Worm (Caenorhabditis elegans) whole organism, early embryonic: ENCODE results near the gene C08F11.1.

Source experiments
- B0310.2 ChIP-seq: sonication (generic microtip); optimal IDR thresholded peaks from 2 replicates; lab custom pipeline; 2016; ENCODE audit warnings: mild to moderate bottlenecking, missing genetic modification characterization, missing compliant biosample characterization
- F13C5.2 ChIP-seq: sonication (generic microtip); optimal IDR thresholded peaks from 2 replicates; lab custom pipeline; 2017; ENCODE audit warnings: mild to moderate bottlenecking, missing genetic modification characterization, inconsistent platforms, missing compliant biosample characterization
- aly-1 ChIP-seq: sonication (generic microtip); optimal IDR thresholded peaks from 2 replicates; lab custom pipeline; 2016; ENCODE audit warnings: missing genetic modification characterization, missing compliant biosample characterization
- ama-1 ChIP-seq: fragments of 150-350 bp; optimal IDR thresholded peaks from 2 replicates; lab custom pipeline; 2014
- ceh-13 ChIP-seq: fragments of 200-800 bp; sonication (Bioruptor generic); optimal IDR thresholded peaks from 2 replicates; lab custom pipeline; 2018; ENCODE audit warnings: mild to moderate bottlenecking, missing genetic modification characterization, missing compliant biosample characterization
- ceh-36 ChIP-seq: sonication (generic microtip); optimal IDR thresholded peaks from 2 replicates; lab custom pipeline; 2016; ENCODE audit warnings: missing genetic modification characterization, inconsistent platforms, missing compliant biosample characterization
- ets-7 ChIP-seq: sonication (generic microtip); optimal IDR thresholded peaks from 2 replicates; lab custom pipeline; 2016; ENCODE audit warnings: missing genotype, missing genetic modification characterization, missing compliant biosample characterization
- flt-1 ChIP-seq: fragments of 200-800 bp; sonication (Bioruptor generic); IDR thresholded peaks from 2 replicates; pipeline ENCODE4 v1.3.6; 2022; ENCODE audit warnings: missing genetic modification characterization, missing compliant biosample characterization
- hmbx-1 ChIP-seq: sonication (generic microtip); optimal IDR thresholded peaks from 2 replicates; lab custom pipeline; 2016; ENCODE audit warnings: mild to moderate bottlenecking, missing genetic modification characterization, missing compliant biosample characterization
- hmg-4 ChIP-seq: fragments of 200-800 bp; sonication (Bioruptor generic); optimal IDR thresholded peaks from 2 replicates; lab custom pipeline; 2018; ENCODE audit warnings: mild to moderate bottlenecking, missing genetic modification characterization, missing compliant biosample characterization
- hnd-1 ChIP-seq: sonication (generic microtip); optimal IDR thresholded peaks from 2 replicates; lab custom pipeline; 2016; ENCODE audit warnings: missing genetic modification characterization, missing compliant biosample characterization
- pes-1 ChIP-seq: fragments of 200-800 bp; sonication (Bioruptor generic); IDR thresholded peaks from 2 replicates; pipeline ENCODE4 v1.3.6; 2022; ENCODE audit warnings: missing genetic modification reagents, missing genetic modification characterization, missing compliant biosample characterization
- scrt-1 ChIP-seq: fragments of 200-800 bp; sonication (Bioruptor generic); IDR thresholded peaks from 2 replicates; pipeline ENCODE4 v1.3.6; 2022; ENCODE audit warnings: missing genetic modification characterization, missing compliant biosample characterization
- sea-1 ChIP-seq: fragments of 200-800 bp; sonication (Bioruptor generic); conservative IDR thresholded peaks from 2 replicates; pipeline ENCODE4 v1.3.6; 2022; ENCODE audit warnings: missing genetic modification characterization, missing compliant biosample characterization
- tbx-11 ChIP-seq: fragments of 200-800 bp; sonication (Bioruptor generic); IDR thresholded peaks from 2 replicates; pipeline ENCODE4 v1.3.6; 2022; ENCODE audit warnings: missing genetic modification characterization, missing compliant biosample characterization
- tbx-37 ChIP-seq: fragments of 200-800 bp; sonication (Bioruptor generic); conservative IDR thresholded peaks from 2 replicates; pipeline ENCODE4 v1.3.6; 2022; ENCODE audit warnings: missing genetic modification reagents, missing genetic modification characterization, missing compliant biosample characterization
- tra-4 ChIP-seq: sonication (generic microtip); optimal IDR thresholded peaks from 2 replicates; lab custom pipeline; 2017; ENCODE audit warnings: missing genetic modification characterization, missing compliant biosample characterization

C08F11.1 gene

DNA sequence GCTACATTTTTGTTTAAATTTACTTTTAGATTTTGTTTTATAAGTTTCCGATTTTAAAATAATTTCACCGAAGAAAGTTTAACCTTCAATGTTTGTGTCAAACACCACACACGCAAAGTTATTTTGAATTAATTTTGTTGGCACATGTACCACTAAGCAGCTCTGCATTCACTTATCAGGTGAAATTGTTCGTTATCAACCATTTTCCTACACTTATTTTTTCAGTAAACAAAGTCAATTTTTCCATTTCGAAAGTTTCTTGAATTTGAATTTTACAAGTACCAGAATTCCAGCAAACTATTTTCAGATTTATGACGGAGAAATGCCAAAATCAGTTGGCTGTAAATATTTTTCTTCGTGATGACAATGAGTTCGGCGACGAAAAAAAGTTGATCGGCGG, 4.4 kb upstream of the C08F11.1 start, which contains the start of gene C08F11.3:
C08F11.3 (plus strand) TSS at position 301 of the 400 bp plus-strand sequence.
- TF ChIP-seq ceh-36 (tag; lab: Kevin White, UChicago) (no peak), B0310.2 (tag; lab: Kevin White, UChicago) (no peak), hmg-4 (GFP tag; lab: Kevin White, UChicago) (no peak), sea-1 (GFP tag; lab: Robert Waterston, UW) (no peak), tbx-37 (no peak), hnd-1 (tag; lab: Kevin White, UChicago) (no peak)

DNA sequence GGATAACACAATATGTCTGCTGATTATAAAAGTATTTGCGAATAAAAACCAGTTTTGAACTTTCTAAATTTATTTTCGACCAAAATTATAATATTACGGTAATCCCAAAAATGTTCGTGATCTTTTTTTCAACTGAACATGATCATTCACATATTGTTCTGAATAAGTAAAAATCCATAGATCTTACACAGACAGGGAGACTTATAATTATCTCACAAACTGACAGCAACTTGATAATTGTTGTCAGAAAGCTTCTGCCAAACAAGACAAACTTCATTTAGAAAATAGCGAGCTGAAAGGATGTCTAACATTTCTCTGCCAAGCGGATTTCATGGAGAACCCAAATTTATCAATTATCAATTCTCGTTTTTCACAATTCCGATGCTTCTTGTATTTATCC, 2.8 kb downstream of the C08F11.1 start, which contains the start of gene sru-21:
sru-21 (plus strand) TSS at position 301 of the 400 bp plus-strand sequence.
- TF ChIP-seq scrt-1 (GFP tag; lab: Robert Waterston, UW) (no peak), ets-7 (no peak), ceh-36 (tag; lab: Kevin White, UChicago) (no peak), aly-1 (tag; lab: Kevin White, UChicago) (no peak), tbx-37 (no peak), flt-1 (GFP tag; lab: Robert Waterston, UW) (no peak), tbx-11 (GFP tag; lab: Robert Waterston, UW) (no peak), sea-1 (GFP tag; lab: Robert Waterston, UW) (no peak), ama-1 (no peak), F13C5.2 (no peak), hmg-4 (GFP tag; lab: Kevin White, UChicago) (no peak), ceh-13 (GFP tag; lab: Kevin White, UChicago) (no peak), B0310.2 (tag; lab: Kevin White, UChicago) (no peak), tra-4 (tag; lab: Kevin White, UChicago) (no peak), hnd-1 (tag; lab: Kevin White, UChicago) (no peak), hmbx-1 (tag; lab: Kevin White, UChicago) (no peak), pes-1 (GFP tag; lab: Robert Waterston, UW) (no peak)

DNA sequence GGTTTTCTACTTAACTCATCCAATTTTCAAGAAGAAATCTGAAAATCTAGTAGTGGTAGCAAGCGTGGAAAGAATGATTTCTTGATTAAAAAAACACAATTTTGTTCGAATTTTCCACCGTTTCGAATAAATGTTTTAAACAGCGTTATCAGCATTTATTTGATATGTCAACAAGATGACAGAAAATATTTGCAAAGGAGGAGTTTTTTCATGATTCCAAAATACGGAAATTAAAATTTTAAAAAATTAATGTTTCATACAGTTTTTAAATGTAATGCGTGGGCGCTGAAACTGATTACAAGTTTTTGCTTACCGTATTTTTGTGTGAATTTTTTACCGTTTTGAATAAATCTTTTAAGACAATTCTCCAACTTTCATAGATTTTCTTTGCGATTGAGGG, 9.0 kb downstream of the C08F11.1 start:
- no peak for TF ChIP-seq hmg-4 (GFP tag; lab: Kevin White, UChicago)
- TF ChIP-seq ama-1 = no peak
- TF ChIP-seq ceh-13 (GFP tag; lab: Kevin White, UChicago) = no peak
- no peak for TF ChIP-seq hnd-1 (tag; lab: Kevin White, UChicago)
- no peak for TF ChIP-seq sea-1 (GFP tag; lab: Robert Waterston, UW)
- TF ChIP-seq F13C5.2 = no peak
- no peak for TF ChIP-seq ceh-36 (tag; lab: Kevin White, UChicago)
- TF ChIP-seq tbx-11 (GFP tag; lab: Robert Waterston, UW) = no peak
- no peak for TF ChIP-seq tbx-37
- no peak for TF ChIP-seq tra-4 (tag; lab: Kevin White, UChicago)

DNA sequence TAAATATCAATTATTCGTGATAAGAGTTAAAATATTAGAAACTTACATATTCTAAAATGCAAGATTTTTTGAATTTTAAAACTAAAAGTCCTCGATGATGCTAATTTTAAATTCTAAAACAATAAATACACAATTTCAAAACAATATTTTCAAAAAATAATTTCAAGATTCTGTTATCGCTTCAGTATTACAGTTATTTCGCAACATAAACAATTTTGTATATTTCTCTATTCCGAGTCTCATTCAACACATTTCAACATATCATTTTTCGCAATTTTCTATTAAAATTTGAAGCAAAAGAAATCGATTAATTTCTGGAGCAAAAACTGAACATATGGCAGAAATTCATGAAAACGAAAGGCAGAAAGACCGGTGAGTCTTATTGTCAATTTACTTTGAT, 9.5 kb downstream of the C08F11.1 start, which contains the start of gene fbxa-98:
fbxa-98 (plus strand) TSS at position 243 of the 400 bp plus-strand sequence.
- no peak for TF ChIP-seq aly-1 (tag; lab: Kevin White, UChicago)
- TF ChIP-seq ceh-13 (GFP tag; lab: Kevin White, UChicago) = no peak
- TF ChIP-seq ceh-36 (tag; lab: Kevin White, UChicago) = no peak
- TF ChIP-seq tra-4 (tag; lab: Kevin White, UChicago) = no peak
- no peak for TF ChIP-seq F13C5.2
- TF ChIP-seq flt-1 (GFP tag; lab: Robert Waterston, UW) = no peak
- TF ChIP-seq B0310.2 (tag; lab: Kevin White, UChicago) = no peak
- TF ChIP-seq hmg-4 (GFP tag; lab: Kevin White, UChicago) = no peak
- TF ChIP-seq tbx-37 = no peak
- no peak for TF ChIP-seq hnd-1 (tag; lab: Kevin White, UChicago)
- TF ChIP-seq ama-1 = no peak
- TF ChIP-seq scrt-1 (GFP tag; lab: Robert Waterston, UW) = no peak

DNA sequence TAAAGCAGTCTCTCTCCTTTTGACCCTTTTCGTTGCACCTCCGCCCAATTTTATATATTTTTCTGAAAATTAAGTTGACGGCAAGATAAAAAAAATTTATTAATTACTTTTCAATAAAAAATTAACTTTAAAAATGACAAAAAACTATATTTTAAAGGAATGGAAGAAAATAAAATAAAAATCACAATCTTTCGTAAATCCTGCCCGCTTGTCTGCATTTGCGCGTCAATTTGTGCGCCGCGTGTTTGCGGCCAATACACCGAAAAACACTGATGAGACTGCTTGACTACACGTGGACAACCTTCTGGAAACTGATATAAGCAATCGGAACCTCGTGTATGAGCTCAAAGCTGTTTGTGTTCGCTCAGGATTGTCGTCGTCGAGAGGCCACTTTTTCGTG, 13.3 kb downstream of the C08F11.1 start, which contains the start of gene C08F11.7:
C08F11.7 (plus strand) TSS at position 301 of the 400 bp plus-strand sequence.
- TF ChIP-seq tbx-37 (no peak), flt-1 (GFP tag; lab: Robert Waterston, UW) (no peak), tra-4 (tag; lab: Kevin White, UChicago) (no peak), ets-7 (no peak), scrt-1 (GFP tag; lab: Robert Waterston, UW) (no peak), hmbx-1 (tag; lab: Kevin White, UChicago) (no peak)

DNA sequence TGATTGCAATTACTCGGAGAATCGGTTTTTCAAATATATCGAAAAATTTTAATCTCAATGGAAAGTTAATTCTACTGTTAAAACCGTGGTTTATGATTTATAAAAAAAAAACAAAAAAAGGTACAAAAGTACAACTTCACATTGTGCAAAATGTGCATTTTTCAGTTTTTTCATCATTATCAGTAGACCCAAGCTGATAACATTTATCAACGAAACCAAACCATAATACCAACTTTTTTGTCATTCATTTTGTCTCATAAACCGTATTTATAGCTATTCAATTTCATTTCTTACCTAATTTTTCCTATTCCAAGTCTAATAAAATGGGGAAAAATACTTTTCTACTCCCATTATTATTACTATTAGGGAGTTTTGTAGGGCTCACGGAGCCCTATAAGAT, 15.4 kb downstream of the C08F11.1 start, which contains the start of gene ugt-22:
ugt-22 (plus strand) TSS at position 234 of the 400 bp plus-strand sequence.
- TF ChIP-seq hnd-1 (tag; lab: Kevin White, UChicago) (no peak), F13C5.2 (no peak), hmbx-1 (tag; lab: Kevin White, UChicago) (no peak), B0310.2 (tag; lab: Kevin White, UChicago) (no peak), tbx-37 (no peak), scrt-1 (GFP tag; lab: Robert Waterston, UW) (no peak), sea-1 (GFP tag; lab: Robert Waterston, UW) (no peak), ceh-36 (tag; lab: Kevin White, UChicago) (no peak), pes-1 (GFP tag; lab: Robert Waterston, UW) (no peak), tra-4 (tag; lab: Kevin White, UChicago) (no peak), hmg-4 (GFP tag; lab: Kevin White, UChicago) (no peak), tbx-11 (GFP tag; lab: Robert Waterston, UW) (no peak), flt-1 (GFP tag; lab: Robert Waterston, UW) (no peak), ets-7 (no peak), ceh-13 (GFP tag; lab: Kevin White, UChicago) (no peak), ama-1 (no peak)

DNA sequence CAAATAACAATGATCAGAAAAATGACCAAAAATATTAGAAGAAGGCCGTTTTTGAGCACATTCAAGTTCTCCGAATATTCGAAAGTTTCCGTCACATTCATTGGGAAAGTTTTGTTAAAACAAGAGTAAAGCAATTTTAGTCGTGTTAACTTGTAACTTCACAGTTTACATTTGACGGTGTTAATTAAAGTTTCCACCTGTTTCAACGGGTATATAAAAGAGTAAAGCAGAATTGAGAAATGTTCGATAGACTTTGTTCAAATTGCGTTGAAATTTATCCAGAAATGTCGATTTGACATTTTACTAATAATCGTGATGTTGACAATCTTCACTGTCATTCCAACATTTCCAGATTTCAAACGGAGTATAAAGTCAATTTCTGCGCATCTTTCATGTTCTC, 22.2 kb downstream of the C08F11.1 start, which contains the start of gene srz-29:
srz-29 (minus strand) TSS at position 101 of the 400 bp plus-strand sequence.
- TF ChIP-seq hmg-4 (GFP tag; lab: Kevin White, UChicago) (no peak), hnd-1 (tag; lab: Kevin White, UChicago) (no peak), pes-1 (GFP tag; lab: Robert Waterston, UW) (no peak), sea-1 (GFP tag; lab: Robert Waterston, UW) (no peak), flt-1 (GFP tag; lab: Robert Waterston, UW) (no peak), ets-7 (no peak), scrt-1 (GFP tag; lab: Robert Waterston, UW) (no peak)
